Fruit fly (Drosophila melanogaster) whole organism, embryonic: Measurements from ENCODE around the gene CG34183.
A peak's percentile ranks its signal among the peaks of the same experiment; 100 is the strongest.

ENCODE experiments used
- Atf3 ChIP-seq: fragments of 200-800 bp; sonication (Bioruptor generic); optimal IDR thresholded peaks from 3 replicates; lab custom pipeline; 2016; ENCODE audit warnings: missing biosample characterization, missing genetic modification characterization
- CG1024 ChIP-seq: fragments of 200-800 bp; sonication (Bioruptor generic); IDR thresholded peaks from 2 replicates; pipeline ENCODE4 v1.3.6; 2022; ENCODE audit warnings: missing biosample characterization, missing genetic modification characterization
- CG10565 ChIP-seq: fragments of 200-800 bp; sonication (Bioruptor generic); optimal IDR thresholded peaks from 3 replicates; lab custom pipeline; 2016; ENCODE audit warnings: missing biosample characterization, mild to moderate bottlenecking, missing genetic modification characterization
- CG11560 ChIP-seq: fragments of 200-800 bp; sonication (Bioruptor generic); IDR thresholded peaks from 3 replicates; pipeline ENCODE4 v1.3.6; 2022; ENCODE audit warnings: missing biosample characterization, missing genetic modification characterization
- CG11695 ChIP-seq: fragments of 200-800 bp; sonication (Bioruptor generic); IDR thresholded peaks from 3 replicates; pipeline ENCODE4 v1.3.6; 2022; ENCODE audit warnings: missing biosample characterization, missing genetic modification characterization
- CG1603 ChIP-seq: fragments of 200-800 bp; sonication (Bioruptor generic); optimal IDR thresholded peaks from 2 replicates; lab custom pipeline; 2019; ENCODE audit warnings: missing biosample characterization, mild to moderate bottlenecking, missing genetic modification characterization, moderate library complexity
- CG18262 ChIP-seq: fragments of 200-800 bp; optimal IDR thresholded peaks from 3 replicates; lab custom pipeline; 2019; ENCODE audit warnings: missing biosample characterization, mild to moderate bottlenecking, missing genetic modification characterization, moderate library complexity
- CG18476 ChIP-seq: fragments of 200-800 bp; sonication (Bioruptor generic); optimal IDR thresholded peaks from 2 replicates; lab custom pipeline; 2016; ENCODE audit warnings: missing biosample characterization, mild to moderate bottlenecking, missing genetic modification characterization
- CG2120 ChIP-seq: fragments of 200-800 bp; sonication (Bioruptor generic); optimal IDR thresholded peaks from 3 replicates; lab custom pipeline; 2016; ENCODE audit warnings: missing biosample characterization, missing genetic modification characterization
- CG2678 ChIP-seq: fragments of 200-800 bp; sonication (Bioruptor generic); optimal IDR thresholded peaks from 3 replicates; lab custom pipeline; 2019; ENCODE audit warnings: missing biosample characterization, mild to moderate bottlenecking, missing genetic modification characterization, moderate library complexity
- CG3995 ChIP-seq: fragments of 200-800 bp; sonication (Bioruptor generic); optimal IDR thresholded peaks from 3 replicates; lab custom pipeline; 2016; ENCODE audit warnings: missing biosample characterization, missing genetic modification characterization
- CG4820 ChIP-seq: fragments of 200-800 bp; sonication (Bioruptor generic); optimal IDR thresholded peaks from 3 replicates; lab custom pipeline; 2016; ENCODE audit warnings: missing biosample characterization, missing genetic modification characterization
- CG7839 ChIP-seq: fragments of 200-800 bp; sonication (Bioruptor generic); optimal IDR thresholded peaks from 3 replicates; lab custom pipeline; 2018; ENCODE audit warnings: missing biosample characterization, mild to moderate bottlenecking, missing genetic modification characterization, moderate library complexity
- CG8281 ChIP-seq: fragments of 200-800 bp; sonication (Bioruptor generic); optimal IDR thresholded peaks from 2 replicates; lab custom pipeline; 2018; ENCODE audit warnings: missing biosample characterization, mild to moderate bottlenecking, missing genetic modification characterization, moderate library complexity
- CG8388 ChIP-seq: fragments of 200-800 bp; sonication (Bioruptor generic); optimal IDR thresholded peaks from 2 replicates; lab custom pipeline; 2019; ENCODE audit warnings: missing biosample characterization, mild to moderate bottlenecking, missing genetic modification characterization, moderate library complexity
- Doc3 ChIP-seq: fragments of 200-800 bp; sonication (Bioruptor generic); IDR thresholded peaks from 3 replicates; pipeline ENCODE4 v1.3.6; 2022; ENCODE audit warnings: missing biosample characterization, missing genetic modification characterization; ENCODE audit not compliant: partially characterized antibody
- HHEX ChIP-seq: fragments of 200-800 bp; sonication (Bioruptor generic); optimal IDR thresholded peaks from 3 replicates; lab custom pipeline; 2017; ENCODE audit warnings: missing biosample characterization, mild to moderate bottlenecking, missing genetic modification characterization, missing genetic modification reagents
- HLH3B ChIP-seq: fragments of 200-800 bp; sonication (Bioruptor generic); IDR thresholded peaks from 2 replicates; pipeline ENCODE4 v1.3.6; 2022; ENCODE audit warnings: missing biosample characterization, missing genetic modification characterization
- Lhr ChIP-seq: fragments of 200-800 bp; sonication (Bioruptor generic); optimal IDR thresholded peaks from 3 replicates; lab custom pipeline; 2017; ENCODE audit warnings: mild to moderate bottlenecking, missing biosample characterization, missing genetic modification reagents, missing genetic modification characterization
- Lpt ChIP-seq: fragments of >200 bp; optimal IDR thresholded peaks from 2 replicates; lab custom pipeline; 2018; ENCODE audit warnings: missing biosample characterization, missing genetic modification characterization
- MESR4 ChIP-seq: fragments of 200-800 bp; sonication (Bioruptor generic); optimal IDR thresholded peaks from 2 replicates; lab custom pipeline; 2018; ENCODE audit warnings: missing biosample characterization, mild to moderate bottlenecking, missing genetic modification characterization, moderate library complexity
- Med ChIP-seq: fragments of 200-800 bp; sonication (Bioruptor generic); peaks from one replicate; lab custom pipeline; 2016; ENCODE audit warnings: missing biosample characterization, missing genetic modification characterization, mild to moderate bottlenecking, inconsistent platforms, moderate library complexity
- Nf-YA ChIP-seq: fragments of 200-800 bp; sonication (Bioruptor generic); IDR thresholded peaks from 2 replicates; pipeline ENCODE4 v1.3.6; 2022; ENCODE audit warnings: missing biosample characterization, missing genetic modification characterization
- Stat92E ChIP-seq, 3 experiments: fragments of >200 bp in 2 of 3; fragments of 200-800 bp in 1 of 3; sonication (Bioruptor generic) in 1 of 3; optimal IDR thresholded peaks; 2 replicates each; lab custom pipeline; 2017 to 2019; ENCODE audit warnings: missing biosample characterization in 3 of 3, missing genetic modification characterization in 3 of 3, mild to moderate bottlenecking in 1 of 3, moderate library complexity in 1 of 3
- al ChIP-seq: fragments of 200-800 bp; sonication (Bioruptor generic); IDR thresholded peaks from 2 replicates; pipeline ENCODE4 v1.3.6; 2022; ENCODE audit warnings: missing biosample characterization, missing genetic modification characterization
- aop ChIP-seq: fragments of 200-800 bp; sonication (Bioruptor generic); IDR thresholded peaks from 2 replicates; pipeline ENCODE4 v1.3.6; 2022; ENCODE audit warnings: missing biosample characterization, missing genetic modification characterization
- bab2 ChIP-seq: fragments of 200-800 bp; sonication (Bioruptor generic); optimal IDR thresholded peaks from 2 replicates; lab custom pipeline; 2016; ENCODE audit warnings: missing biosample characterization, missing genetic modification characterization
- bowl ChIP-seq: fragments of 200-800 bp; sonication (Bioruptor generic); IDR thresholded peaks from 2 replicates; pipeline ENCODE4 v1.3.6; 2022; ENCODE audit warnings: missing biosample characterization, missing genetic modification characterization
- bsh ChIP-seq, 2 experiments: fragments of 200-800 bp; sonication (Bioruptor generic); optimal IDR thresholded peaks; 2 replicates each; lab custom pipeline; 2017 to 2018; ENCODE audit warnings: mild to moderate bottlenecking in 2 of 2, missing biosample characterization in 2 of 2, missing genetic modification characterization in 2 of 2, moderate library complexity in 1 of 2
- corto ChIP-seq: fragments of 200-800 bp; sonication (Bioruptor generic); optimal IDR thresholded peaks from 2 replicates; lab custom pipeline; 2016; ENCODE audit warnings: missing biosample characterization, mild to moderate bottlenecking, missing genetic modification characterization, moderate library complexity
- crc ChIP-seq: fragments of 200-800 bp; sonication (Bioruptor generic); optimal IDR thresholded peaks from 2 replicates; lab custom pipeline; 2016; ENCODE audit warnings: missing biosample characterization, missing genetic modification characterization
- crp ChIP-seq, 2 experiments: fragments of 200-800 bp; sonication (Bioruptor generic); optimal IDR thresholded peaks; 2 replicates in 1 of 2; 3 replicates in 1 of 2; lab custom pipeline; 2017; ENCODE audit warnings: missing biosample characterization in 2 of 2, missing genetic modification characterization in 2 of 2, mild to moderate bottlenecking in 1 of 2, moderate library complexity in 1 of 2
- da ChIP-seq: fragments of 200-800 bp; sonication (Bioruptor generic); optimal IDR thresholded peaks from 2 replicates; lab custom pipeline; 2016; ENCODE audit warnings: missing biosample characterization, missing genetic modification characterization
- ems ChIP-seq: fragments of 200-800 bp; sonication (Bioruptor generic); optimal IDR thresholded peaks from 3 replicates; lab custom pipeline; 2016; ENCODE audit warnings: missing biosample characterization, missing genetic modification characterization
- en ChIP-seq: fragments of 200-800 bp; sonication (Bioruptor generic); optimal IDR thresholded peaks from 2 replicates; lab custom pipeline; 2016; ENCODE audit warnings: missing biosample characterization, missing genetic modification characterization
- ham ChIP-seq: fragments of 200-800 bp; sonication (Bioruptor generic); IDR thresholded peaks from 2 replicates; pipeline ENCODE4 v1.3.6; 2022; ENCODE audit warnings: missing biosample characterization, missing genetic modification characterization
- ken ChIP-seq: fragments of 200-800 bp; sonication (Bioruptor generic); IDR thresholded peaks from 3 replicates; pipeline ENCODE4 v1.3.6; 2022; ENCODE audit warnings: missing biosample characterization, missing genetic modification characterization
- lilli ChIP-seq: fragments of 200-800 bp; sonication (Bioruptor generic); optimal IDR thresholded peaks from 3 replicates; lab custom pipeline; 2016; ENCODE audit warnings: missing biosample characterization, missing genetic modification characterization
- lov ChIP-seq, 2 experiments: fragments of 200-800 bp in 1 of 2; fragments of >200 bp in 1 of 2; sonication (Bioruptor generic) in 1 of 2; IDR thresholded peaks in 1 of 2; optimal IDR thresholded peaks in 1 of 2; 2 replicates in 1 of 2; 3 replicates in 1 of 2; pipeline versions ENCODE4 v1.3.6 to Lab custom; 2017 to 2022; ENCODE audit warnings: missing biosample characterization in 1 of 2, missing genetic modification characterization in 1 of 2
- mld ChIP-seq: fragments of 200-800 bp; sonication (Bioruptor generic); IDR thresholded peaks from 3 replicates; pipeline ENCODE4 v1.3.6; 2022; ENCODE audit warnings: missing biosample characterization, missing genetic modification characterization; ENCODE audit not compliant: partially characterized antibody
- oc ChIP-seq: fragments of 200-800 bp; sonication (Bioruptor generic); optimal IDR thresholded peaks from 2 replicates; lab custom pipeline; 2018; ENCODE audit warnings: missing biosample characterization, mild to moderate bottlenecking, missing genetic modification characterization, moderate library complexity
- pnt ChIP-seq: fragments of 200-800 bp; sonication (Bioruptor generic); optimal IDR thresholded peaks from 3 replicates; lab custom pipeline; 2016; ENCODE audit warnings: missing biosample characterization, missing genetic modification characterization
- sens ChIP-seq: fragments of 200-800 bp; sonication (Bioruptor generic); peaks from one replicate; lab custom pipeline; 2016; ENCODE audit warnings: missing biosample characterization, missing genetic modification characterization
- slou ChIP-seq: fragments of 200-800 bp; sonication (Bioruptor generic); optimal IDR thresholded peaks from 3 replicates; lab custom pipeline; 2016; ENCODE audit warnings: missing biosample characterization, missing genetic modification characterization
- sug ChIP-seq: fragments of 200-800 bp; optimal IDR thresholded peaks from 2 replicates; lab custom pipeline; 2019; ENCODE audit warnings: missing biosample characterization, mild to moderate bottlenecking, missing genetic modification characterization, moderate library complexity
- tgo ChIP-seq: fragments of 200-800 bp; sonication (Bioruptor generic); IDR thresholded peaks from 3 replicates; pipeline ENCODE4 v1.3.6; 2022; ENCODE audit warnings: missing biosample characterization, missing genetic modification characterization
- tna ChIP-seq: fragments of 200-800 bp; sonication (Bioruptor generic); IDR thresholded peaks from 2 replicates; pipeline ENCODE4 v1.3.6; 2022; ENCODE audit warnings: missing biosample characterization, missing genetic modification characterization; ENCODE audit not compliant: partially characterized antibody
- trh ChIP-seq: fragments of 200-800 bp; sonication (Bioruptor generic); optimal IDR thresholded peaks from 2 replicates; lab custom pipeline; 2016; ENCODE audit warnings: missing biosample characterization, missing genetic modification characterization
- zfh1 ChIP-seq: fragments of 200-800 bp; sonication (Bioruptor generic); IDR thresholded peaks from 3 replicates; pipeline ENCODE4 v1.3.6; 2022; ENCODE audit warnings: missing biosample characterization, missing genetic modification characterization
- zfh2 ChIP-seq: fragments of 200-800 bp; sonication (Bioruptor generic); optimal IDR thresholded peaks from 2 replicates; lab custom pipeline; 2016; ENCODE audit warnings: missing biosample characterization, missing genetic modification characterization

The CG34183 gene

DNA sequence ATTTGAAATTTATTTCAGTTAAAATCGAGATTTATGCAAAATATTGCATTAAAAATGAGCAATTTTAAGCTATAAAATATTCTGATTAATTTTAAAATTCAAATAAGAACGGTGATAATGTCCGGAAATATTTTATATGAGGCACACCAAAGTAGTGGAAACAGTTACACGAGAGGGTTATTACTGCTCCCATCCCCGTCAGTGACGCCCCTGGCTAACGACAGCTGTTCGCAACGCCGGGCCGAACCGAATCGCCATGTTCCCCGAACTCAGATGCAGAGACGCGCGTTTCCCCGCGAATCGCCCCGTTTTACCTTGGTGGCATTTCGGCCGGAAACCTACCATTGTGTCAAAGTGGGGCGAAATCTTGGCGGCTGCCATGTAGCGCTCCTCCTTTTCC lies 21.2 kb upstream of the CG34183 start (continued):
- no peak for TF ChIP-seq corto (GFP tag; lab: Kevin White, UChicago)
- TF ChIP-seq CG8281 (tag; lab: Kevin White, UChicago), result no peak
- peak; percentile 45; the same call in 1 of the 3 replicates for TF ChIP-seq CG11695 (GFP tag; lab: Robert Waterston, UW)
- peak; percentile 41; the same call in 1 of the 2 replicates for TF ChIP-seq bowl (GFP tag; lab: Robert Waterston, UW)
- peak; percentile 90 for TF ChIP-seq Med
- TF ChIP-seq HHEX (GFP tag; lab: Kevin White, UChicago), result no peak
- peak; percentile 8 for TF ChIP-seq CG1603 (tag; lab: Kevin White, UChicago)
- no peak for TF ChIP-seq CG10565
- no peak for TF ChIP-seq CG18476 (GFP tag; lab: Kevin White, UChicago)
- no peak for TF ChIP-seq bsh (GFP tag; optimal IDR thresholded peaks at IDR 0.05; lab: Kevin White, UChicago)
- TF ChIP-seq en (GFP tag; lab: Kevin White, UChicago), result no peak
- no peak for TF ChIP-seq aop (GFP tag; lab: Robert Waterston, UW)
- TF ChIP-seq tna (GFP tag; lab: Robert Waterston, UW), result no peak
- TF ChIP-seq Atf3 (GFP tag; lab: Kevin White, UChicago), result no peak
- peak; percentile 58; the same call in 2 of the 3 replicates for TF ChIP-seq zfh1 (GFP tag; lab: Robert Waterston, UW)
- TF ChIP-seq CG11560 (tag; lab: Robert Waterston, UW), result no peak
- no peak for TF ChIP-seq Nf-YA (GFP tag; lab: Robert Waterston, UW)
- TF ChIP-seq CG3995 (GFP tag; lab: Kevin White, UChicago), result peak; percentile 88
- TF ChIP-seq lilli (GFP tag; lab: Kevin White, UChicago), result peak; percentile 57
- no peak for TF ChIP-seq CG18262
- peak; percentile 9 for TF ChIP-seq ems (GFP tag; lab: Kevin White, UChicago)
- peak; percentile 42 for TF ChIP-seq CG2120 (GFP tag; lab: Kevin White, UChicago)
- TF ChIP-seq sug (tag; lab: Kevin White, UChicago), result peak; percentile 7
- peak; percentile 25 for TF ChIP-seq CG7839
- no peak for TF ChIP-seq Lpt (GFP tag; lab: Kevin White, UChicago)
- TF ChIP-seq sens (GFP tag; lab: Kevin White, UChicago), result peak; percentile 53
- TF ChIP-seq slou (GFP tag; lab: Kevin White, UChicago), result no peak
- TF ChIP-seq Stat92E (GFP tag; optimal IDR thresholded peaks at IDR 0.05; lab: Kevin White, UChicago), result no peak
- peak; percentile 37; the same call in 1 of the 3 replicates for TF ChIP-seq tgo (GFP tag; lab: Robert Waterston, UW)
- TF ChIP-seq CG8388 (GFP tag; lab: Kevin White, UChicago), result peak; percentile 41
- TF ChIP-seq Doc3 (GFP tag; lab: Robert Waterston, UW), result no peak
- peak; percentile 10 to 82 for TF ChIP-seq crp (GFP tag; optimal IDR thresholded peaks at IDR 0.05; lab: Kevin White, UChicago)
- TF ChIP-seq mld, result no peak
- no peak for TF ChIP-seq CG4820 (GFP tag; lab: Kevin White, UChicago)
- peak; percentile 38; the same call in 1 of the 2 replicates for TF ChIP-seq HLH3B (GFP tag; lab: Robert Waterston, UW)
- TF ChIP-seq bab2 (GFP tag; lab: Kevin White, UChicago), result no peak
- TF ChIP-seq MESR4 (GFP tag; lab: Kevin White, UChicago), result no peak
- no peak for TF ChIP-seq da (GFP tag; lab: Kevin White, UChicago)
- TF ChIP-seq Lhr, result no peak
- TF ChIP-seq crc (GFP tag; lab: Kevin White, UChicago), result peak; percentile 44
- TF ChIP-seq pnt, result no peak
- TF ChIP-seq zfh2, result peak; percentile 31
- TF ChIP-seq CG2678 (tag; lab: Kevin White, UChicago), result peak; percentile 28
- no peak for TF ChIP-seq oc (tag; lab: Kevin White, UChicago)
- peak; percentile 17; the same call in 1 of the 2 replicates for TF ChIP-seq ham (GFP tag; lab: Robert Waterston, UW)
- no peak for TF ChIP-seq trh (GFP tag; lab: Kevin White, UChicago)
- no peak for TF ChIP-seq CG1024 (GFP tag; lab: Robert Waterston, UW)
- peak; percentile 26; the same call in 1 of the 3 replicates for TF ChIP-seq ken (GFP tag; lab: Robert Waterston, UW)
- TF ChIP-seq lov (optimal IDR thresholded peaks at IDR 0.05; lab: Kevin White, UChicago), result no peak
- 0 out of 3 replicates have a peak, but pooled peaks have one; percentile 10 for TF ChIP-seq lov (GFP tag; IDR thresholded peaks at IDR 0.05; lab: Robert Waterston, UW)
- 0 out of 2 replicates have a peak, but pooled peaks have one; percentile 8 for TF ChIP-seq al
